Worm (Caenorhabditis elegans) whole organism, late embryonic: ENCODE results near the gene F01D5.6.

ENCODE experiments used
- F13H6.1 ChIP-seq: sonication (generic microtip); optimal IDR thresholded peaks from 2 replicates; lab custom pipeline; 2016; ENCODE audit warnings: missing genetic modification characterization, missing compliant biosample characterization
- K02D7.2 ChIP-seq: sonication (generic microtip); optimal IDR thresholded peaks from 2 replicates; lab custom pipeline; 2017; ENCODE audit warnings: mild to moderate bottlenecking, missing genetic modification characterization, missing compliant biosample characterization
- T23F11.4 ChIP-seq: fragments of 200-800 bp; sonication (Bioruptor generic); optimal IDR thresholded peaks from 2 replicates; lab custom pipeline; 2018; ENCODE audit warnings: mild to moderate bottlenecking, missing genetic modification characterization, missing compliant biosample characterization
- Y22D7AL.16 ChIP-seq: sonication (generic microtip); optimal IDR thresholded peaks from 2 replicates; lab custom pipeline; 2016; ENCODE audit warnings: missing genetic modification characterization, missing compliant biosample characterization
- ahr-1 ChIP-seq: sonication (generic microtip); optimal IDR thresholded peaks from 2 replicates; lab custom pipeline; 2016; ENCODE audit warnings: missing genetic modification characterization, missing compliant biosample characterization
- ama-1 ChIP-seq: fragments of 150-350 bp; optimal IDR thresholded peaks from 2 replicates; lab custom pipeline; 2014
- ceh-31 ChIP-seq: sonication (generic microtip); optimal IDR thresholded peaks from 2 replicates; lab custom pipeline; 2016; ENCODE audit warnings: missing genetic modification characterization, missing compliant biosample characterization
- ceh-34 ChIP-seq: sonication (generic microtip); optimal IDR thresholded peaks from 2 replicates; lab custom pipeline; 2016; ENCODE audit warnings: mild to moderate bottlenecking, missing genetic modification characterization, missing compliant biosample characterization
- ceh-45 ChIP-seq: fragments of 200-800 bp; sonication (Bioruptor generic); IDR thresholded peaks from 2 replicates; pipeline ENCODE4 v1.3.6; 2022; ENCODE audit warnings: missing genetic modification reagents, missing genetic modification characterization, missing compliant biosample characterization
- ceh-6 ChIP-seq: fragments of 200-800 bp; sonication (Bioruptor generic); optimal IDR thresholded peaks from 2 replicates; lab custom pipeline; 2018; ENCODE audit warnings: mild to moderate bottlenecking, missing genetic modification characterization, missing compliant biosample characterization
- dve-1 ChIP-seq: sonication (generic microtip); optimal IDR thresholded peaks from 2 replicates; lab custom pipeline; 2017; ENCODE audit warnings: antibody characterized with exemption, mild to moderate bottlenecking, missing genetic modification characterization, missing compliant biosample characterization
- elt-2 ChIP-seq: sonication (generic microtip); optimal IDR thresholded peaks from 2 replicates; lab custom pipeline; 2016; ENCODE audit warnings: missing genetic modification reagents, missing genetic modification characterization, missing compliant biosample characterization
- ets-4 ChIP-seq: sonication (generic microtip); optimal IDR thresholded peaks from 2 replicates; lab custom pipeline; 2016; ENCODE audit warnings: missing genetic modification characterization, missing compliant biosample characterization
- eyg-1 ChIP-seq: sonication (generic microtip); optimal IDR thresholded peaks from 2 replicates; lab custom pipeline; 2016; ENCODE audit warnings: missing genotype, missing genetic modification characterization, missing compliant biosample characterization
- fkh-10 ChIP-seq: fragments of 150-350 bp; optimal IDR thresholded peaks from 2 replicates; lab custom pipeline; 2014; ENCODE audit warnings: missing biosample characterization, missing genetic modification reagents, missing genetic modification characterization
- fkh-6 ChIP-seq: sonication (generic microtip); optimal IDR thresholded peaks from 2 replicates; lab custom pipeline; 2016; ENCODE audit warnings: missing genetic modification characterization, missing compliant biosample characterization
- hlh-13 ChIP-seq: fragments of 200-800 bp; sonication (Bioruptor generic); optimal IDR thresholded peaks from 2 replicates; lab custom pipeline; 2018; ENCODE audit warnings: mild to moderate bottlenecking, missing genetic modification characterization, missing compliant biosample characterization
- hlh-6 ChIP-seq: sonication (generic microtip); optimal IDR thresholded peaks from 2 replicates; lab custom pipeline; 2016; ENCODE audit warnings: missing genotype, missing genetic modification characterization, missing compliant biosample characterization
- hlh-8 ChIP-seq: sonication (generic microtip); optimal IDR thresholded peaks from 2 replicates; lab custom pipeline; 2016; ENCODE audit warnings: missing genotype, missing genetic modification characterization, missing compliant biosample characterization
- lim-6 ChIP-seq: sonication (generic microtip); optimal IDR thresholded peaks from 2 replicates; lab custom pipeline; 2016; ENCODE audit warnings: missing genetic modification characterization, missing compliant biosample characterization
- nhr-232 ChIP-seq: sonication (generic microtip); optimal IDR thresholded peaks from 2 replicates; lab custom pipeline; 2016; ENCODE audit warnings: missing genetic modification characterization, missing compliant biosample characterization
- pag-3 ChIP-seq: sonication (generic microtip); optimal IDR thresholded peaks from 2 replicates; lab custom pipeline; 2016; ENCODE audit warnings: missing compliant biosample characterization, missing genetic modification characterization, borderline replicate concordance
- pax-1 ChIP-seq: fragments of 150-350 bp; optimal IDR thresholded peaks from 2 replicates; lab custom pipeline; 2014; ENCODE audit warnings: missing biosample characterization, missing genetic modification characterization
- pha-2 ChIP-seq: sonication (generic microtip); optimal IDR thresholded peaks from 2 replicates; lab custom pipeline; 2017; ENCODE audit warnings: mild to moderate bottlenecking, missing genetic modification characterization, missing compliant biosample characterization
- pros-1 ChIP-seq: fragments of 150-350 bp; optimal IDR thresholded peaks from 2 replicates; lab custom pipeline; 2014; ENCODE audit warnings: missing biosample characterization, missing genetic modification reagents, missing genetic modification characterization
- ref-2 ChIP-seq: sonication (generic microtip); optimal IDR thresholded peaks from 2 replicates; lab custom pipeline; 2016; ENCODE audit warnings: missing genetic modification characterization, missing compliant biosample characterization
- rnt-1 ChIP-seq: sonication (generic microtip); optimal IDR thresholded peaks from 2 replicates; lab custom pipeline; 2016; ENCODE audit warnings: missing genetic modification characterization, missing compliant biosample characterization
- sdc-2 ChIP-seq: sonication (generic microtip); optimal IDR thresholded peaks from 2 replicates; lab custom pipeline; 2016; ENCODE audit warnings: missing genotype, missing genetic modification characterization, missing compliant biosample characterization
- tbx-2 ChIP-seq: sonication (generic microtip); optimal IDR thresholded peaks from 2 replicates; lab custom pipeline; 2016; ENCODE audit warnings: missing genetic modification characterization, missing compliant biosample characterization
- ttx-3 ChIP-seq: sonication (generic microtip); optimal IDR thresholded peaks from 2 replicates; lab custom pipeline; 2016; ENCODE audit warnings: missing genetic modification reagents, missing genetic modification characterization, missing compliant biosample characterization
- unc-55 ChIP-seq: sonication (generic microtip); optimal IDR thresholded peaks from 2 replicates; lab custom pipeline; 2017; ENCODE audit warnings: missing biosample characterization, missing genetic modification reagents, missing genetic modification characterization
- unc-86 ChIP-seq: sonication (generic microtip); optimal IDR thresholded peaks from 2 replicates; lab custom pipeline; 2016; ENCODE audit warnings: missing genetic modification characterization, missing compliant biosample characterization

Gene F01D5.6

DNA sequence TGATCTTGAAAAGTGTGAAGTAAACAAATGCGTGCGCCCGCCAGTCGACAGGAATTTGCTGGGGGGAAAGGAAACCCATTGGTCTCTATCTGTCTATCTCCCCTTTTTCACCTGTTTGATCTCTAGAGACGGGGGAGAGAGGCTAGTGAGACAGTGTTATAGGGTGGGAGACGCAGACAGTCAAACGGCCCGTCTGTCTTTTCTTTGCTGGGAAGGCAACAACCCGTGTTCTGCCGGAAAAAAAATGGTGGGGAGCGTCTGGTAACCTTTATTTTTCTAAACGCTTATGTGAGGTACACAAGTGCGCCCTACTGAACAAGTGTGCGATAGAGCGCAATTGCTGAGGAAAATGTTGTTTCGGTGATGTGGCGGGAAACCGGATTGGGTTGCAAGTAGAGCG is 44.2 kb downstream of the F01D5.6 start (continued):
- TF ChIP-seq F13H6.1 (tag; lab: Kevin White, UChicago) (peak; percentile 23), ceh-6 (GFP tag; lab: Kevin White, UChicago) (peak; percentile 24), eyg-1 (tag; lab: Kevin White, UChicago) (no peak), hlh-8 (tag; lab: Kevin White, UChicago) (no peak), elt-2 (peak; percentile 24), sdc-2 (tag; lab: Kevin White, UChicago) (peak; percentile 34), ref-2 (tag; lab: Kevin White, UChicago) (peak; percentile 11), ceh-45 (GFP tag; lab: Robert Waterston, UW) (no peak), ceh-31 (tag; lab: Kevin White, UChicago) (peak; percentile 24), ahr-1 (no peak), ets-4 (no peak), tbx-2 (peak; percentile 63), Y22D7AL.16 (tag; lab: Kevin White, UChicago) (no peak), pag-3 (tag; lab: Kevin White, UChicago) (no peak), fkh-10 (GFP tag; lab: Kevin White, UChicago) (no peak), K02D7.2 (tag; lab: Kevin White, UChicago) (no peak)

DNA sequence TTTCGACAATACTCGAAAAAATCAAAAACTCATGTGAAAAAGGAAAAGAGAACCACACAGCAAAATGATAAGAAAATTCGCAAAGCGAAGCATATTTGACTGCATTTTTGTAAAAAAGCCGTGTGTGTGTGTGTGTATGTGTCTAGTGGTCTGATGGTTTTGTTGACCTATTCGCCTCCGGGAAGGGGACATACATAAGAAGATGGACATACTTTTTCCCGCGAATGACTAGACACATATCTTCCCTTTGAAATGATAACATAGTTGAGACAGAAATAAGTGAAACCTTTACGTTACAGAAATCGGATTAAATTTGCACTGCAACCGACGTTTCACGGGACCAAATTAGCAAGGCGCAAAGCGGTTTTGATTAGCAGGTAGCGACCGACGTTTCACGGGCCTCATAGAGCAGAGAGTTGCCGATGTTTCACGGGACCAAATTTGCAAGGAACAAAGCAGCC is 45.2 kb downstream of the F01D5.6 start:
- TF ChIP-seq T23F11.4 (GFP tag; lab: Kevin White, UChicago) (no peak), ama-1 (lab: Kevin White, UChicago) (no peak), ttx-3 (tag; lab: Kevin White, UChicago) (no peak), fkh-6 (tag; lab: Kevin White, UChicago) (no peak)

DNA sequence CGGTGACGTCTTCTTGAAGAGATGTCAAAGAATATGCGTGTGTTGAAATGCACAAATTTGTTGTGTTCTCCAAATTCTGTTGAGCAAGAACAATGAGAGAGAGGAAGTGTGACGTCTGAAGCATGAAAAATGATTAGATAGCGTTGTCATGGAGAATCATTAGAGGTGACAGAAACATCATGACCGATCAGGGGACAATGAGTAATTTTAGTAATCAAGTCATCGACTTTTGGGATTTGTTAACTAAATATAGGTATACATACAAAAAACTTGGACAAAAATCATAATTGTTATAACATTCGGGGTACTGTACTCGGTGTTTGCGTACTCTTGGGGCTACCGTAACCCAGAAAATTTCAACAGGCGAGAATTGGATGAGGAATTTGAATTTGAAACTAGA is 45.9 kb downstream of the F01D5.6 start, which contains the start of gene daf-5:
Gene daf-5 (minus strand): TSS at position 101 of the 400 bp plus-strand sequence.
- TF ChIP-seq hlh-13 (no peak), pax-1 (tag; lab: Kevin White, UChicago) (no peak), ceh-34 (tag; lab: Kevin White, UChicago) (no peak), fkh-6 (tag; lab: Kevin White, UChicago) (no peak), ref-2 (tag; lab: Kevin White, UChicago) (no peak), pros-1 (tag; lab: Kevin White, UChicago) (no peak), Y22D7AL.16 (tag; lab: Kevin White, UChicago) (no peak), ceh-31 (tag; lab: Kevin White, UChicago) (no peak), hlh-8 (tag; lab: Kevin White, UChicago) (no peak), ceh-45 (GFP tag; lab: Robert Waterston, UW) (no peak), eyg-1 (tag; lab: Kevin White, UChicago) (no peak), unc-55 (GFP tag; lab: Kevin White, UChicago) (no peak)

DNA sequence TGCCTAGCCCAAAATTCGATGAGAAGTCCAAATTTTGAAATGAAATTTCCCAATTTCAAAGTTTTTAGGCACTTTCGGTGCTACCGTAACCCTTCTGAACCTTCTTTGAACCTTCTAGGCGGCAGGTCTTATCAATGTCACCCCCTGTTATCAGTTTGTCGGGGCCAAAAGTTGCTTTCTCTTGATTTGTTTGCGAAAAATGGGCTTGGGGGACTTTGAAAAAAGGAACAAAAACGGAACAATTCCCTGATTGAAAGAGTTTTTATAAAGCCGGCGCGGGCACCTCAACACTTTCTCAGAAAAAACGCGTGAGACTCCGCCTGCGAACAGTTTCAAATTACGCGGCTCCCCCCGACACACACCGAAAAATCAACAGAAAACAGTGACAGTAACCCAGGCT is 46.8 kb downstream of the F01D5.6 start:
- no peak for TF ChIP-seq dve-1 (tag; lab: Kevin White, UChicago)
- no peak for TF ChIP-seq ceh-45 (GFP tag; lab: Robert Waterston, UW)
- peak; percentile 58 for TF ChIP-seq elt-2
- TF ChIP-seq hlh-6 = no peak
- no peak for TF ChIP-seq unc-86 (tag; lab: Kevin White, UChicago)
- TF ChIP-seq rnt-1 (tag; lab: Kevin White, UChicago) = no peak

DNA sequence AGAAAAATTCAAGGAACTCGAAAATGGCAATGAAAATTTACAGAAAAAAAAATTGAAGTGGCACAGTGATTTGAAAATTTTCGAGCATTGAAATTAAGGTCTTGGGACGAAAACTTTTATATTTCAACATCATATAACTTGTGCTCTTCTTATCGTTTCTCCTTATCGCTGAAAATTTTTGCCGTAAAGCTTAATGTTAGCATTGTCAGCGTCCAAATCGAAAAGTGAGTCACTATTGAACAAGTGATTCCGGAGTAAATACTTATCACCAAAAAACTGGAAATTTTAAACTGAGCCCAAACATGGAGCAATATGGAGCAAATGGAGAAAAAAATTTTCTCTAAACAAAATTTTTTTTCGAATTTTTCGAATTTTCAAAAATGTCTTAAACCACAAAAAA is 49.4 kb downstream of the F01D5.6 start:
- TF ChIP-seq lim-6 = no peak
- no peak for TF ChIP-seq hlh-6
- TF ChIP-seq nhr-232 (tag; lab: Kevin White, UChicago) = no peak
- TF ChIP-seq pha-2 (tag; lab: Kevin White, UChicago) = no peak
- TF ChIP-seq ceh-6 (GFP tag; lab: Kevin White, UChicago) = no peak
